Fruit fly (Drosophila melanogaster) whole organism, prepupa: ENCODE results near the gene TkR99D.
A peak's percentile ranks its signal among the peaks of the same experiment; 100 is the strongest.

Experiments used
- Blimp-1 ChIP-seq: fragments of 200-800 bp; sonication (Bioruptor generic); optimal IDR thresholded peaks from 3 replicates; lab custom pipeline; 2017; ENCODE audit warnings: missing biosample characterization, missing genetic modification characterization, mild to moderate bottlenecking, moderate library complexity, missing genetic modification reagents
- CG10631 ChIP-seq: fragments of 200-800 bp; sonication (Bioruptor generic); optimal IDR thresholded peaks from 2 replicates; lab custom pipeline; 2016; ENCODE audit warnings: missing biosample characterization, missing genetic modification characterization
- CG11294 ChIP-seq: fragments of 200-800 bp; sonication (Bioruptor generic); IDR thresholded peaks from 2 replicates; pipeline ENCODE4 v1.3.6; 2022; ENCODE audit warnings: missing biosample characterization, missing genetic modification characterization
- CG11762 ChIP-seq: fragments of 200-800 bp; sonication (Bioruptor generic); optimal IDR thresholded peaks from 3 replicates; lab custom pipeline; 2016; ENCODE audit warnings: missing biosample characterization, missing genetic modification characterization; ENCODE audit not compliant: insufficient read depth
- CG11902 ChIP-seq: fragments of 200-800 bp; sonication (Bioruptor generic); optimal IDR thresholded peaks from 3 replicates; lab custom pipeline; 2016; ENCODE audit warnings: missing biosample characterization, missing genetic modification characterization
- CG15336 ChIP-seq: fragments of 200-800 bp; sonication (Bioruptor generic); IDR thresholded peaks from 2 replicates; pipeline ENCODE4 v1.3.6; 2022; ENCODE audit warnings: missing biosample characterization, missing genetic modification characterization
- CG1621 ChIP-seq: fragments of 200-800 bp; sonication (Bioruptor generic); optimal IDR thresholded peaks from 3 replicates; lab custom pipeline; 2018; ENCODE audit warnings: missing biosample characterization, mild to moderate bottlenecking, missing genetic modification characterization
- CG3032 ChIP-seq: fragments of 200-800 bp; optimal IDR thresholded peaks from 2 replicates; lab custom pipeline; 2019; ENCODE audit warnings: missing biosample characterization, mild to moderate bottlenecking, missing genetic modification characterization, moderate library complexity
- CG31627 ChIP-seq: fragments of 200-800 bp; sonication (Bioruptor generic); optimal IDR thresholded peaks from 3 replicates; lab custom pipeline; 2016; ENCODE audit warnings: missing biosample characterization, missing genetic modification characterization
- CG32006 ChIP-seq: fragments of 200-800 bp; sonication (Bioruptor generic); optimal IDR thresholded peaks from 3 replicates; lab custom pipeline; 2017; ENCODE audit warnings: missing biosample characterization, mild to moderate bottlenecking, missing genetic modification characterization
- CG3919 ChIP-seq: fragments of 200-800 bp; sonication (Bioruptor generic); optimal IDR thresholded peaks from 3 replicates; lab custom pipeline; 2016; ENCODE audit warnings: missing biosample characterization, missing genetic modification characterization
- CG6163 ChIP-seq: fragments of 200-800 bp; sonication (Bioruptor generic); IDR thresholded peaks from 3 replicates; pipeline ENCODE4 v1.3.6; 2022; ENCODE audit warnings: missing biosample characterization, missing genetic modification characterization
- CG6276 ChIP-seq: fragments of 200-800 bp; sonication (Bioruptor generic); optimal IDR thresholded peaks from 2 replicates; lab custom pipeline; 2017; ENCODE audit warnings: missing biosample characterization, mild to moderate bottlenecking, missing genetic modification characterization
- CG6792 ChIP-seq: fragments of 200-800 bp; sonication (Bioruptor generic); optimal IDR thresholded peaks from 3 replicates; lab custom pipeline; 2016; ENCODE audit warnings: missing biosample characterization, missing genetic modification characterization
- CG6808 ChIP-seq: fragments of 200-800 bp; sonication (Bioruptor generic); optimal IDR thresholded peaks from 3 replicates; lab custom pipeline; 2017; ENCODE audit warnings: missing biosample characterization, missing genetic modification characterization, mild to moderate bottlenecking, moderate library complexity, missing genetic modification reagents
- CG6854 ChIP-seq: fragments of 200-800 bp; sonication (Bioruptor generic); optimal IDR thresholded peaks from 2 replicates; lab custom pipeline; 2017; ENCODE audit warnings: missing biosample characterization, mild to moderate bottlenecking, missing genetic modification characterization
- CG7368 ChIP-seq: fragments of 200-800 bp; sonication (Bioruptor generic); optimal IDR thresholded peaks from 3 replicates; lab custom pipeline; 2016; ENCODE audit warnings: missing biosample characterization, missing genetic modification characterization
- CG8119 ChIP-seq: fragments of 200-800 bp; sonication (Bioruptor generic); IDR thresholded peaks from 3 replicates; pipeline ENCODE4 v1.3.6; 2022; ENCODE audit warnings: missing biosample characterization, missing genetic modification characterization
- CG8632 ChIP-seq: fragments of 200-800 bp; sonication (Bioruptor generic); optimal IDR thresholded peaks from 3 replicates; lab custom pipeline; 2016; ENCODE audit warnings: missing biosample characterization, missing genetic modification characterization
- CG9139 ChIP-seq: fragments of 200-800 bp; sonication (Bioruptor generic); optimal IDR thresholded peaks from 3 replicates; lab custom pipeline; 2017; ENCODE audit warnings: missing biosample characterization, mild to moderate bottlenecking, missing genetic modification characterization
- Eip75B ChIP-seq: fragments of 200-800 bp; sonication (Bioruptor generic); optimal IDR thresholded peaks from 3 replicates; lab custom pipeline; 2016; ENCODE audit warnings: missing biosample characterization, missing genetic modification characterization
- Eip78C ChIP-seq: fragments of 200-800 bp; sonication (Bioruptor generic); peaks from one replicate; lab custom pipeline; 2016; ENCODE audit warnings: missing biosample characterization, missing genetic modification characterization
- Eip93F ChIP-seq: fragments of 200-800 bp; sonication (Bioruptor generic); optimal IDR thresholded peaks from 2 replicates; lab custom pipeline; 2016; ENCODE audit warnings: missing biosample characterization, mild to moderate bottlenecking, missing genetic modification characterization
- Ets96B ChIP-seq: fragments of 200-800 bp; optimal IDR thresholded peaks from 2 replicates; lab custom pipeline; 2019; ENCODE audit warnings: missing biosample characterization, mild to moderate bottlenecking, missing genetic modification characterization, moderate library complexity
- Gug ChIP-seq: fragments of 200-800 bp; sonication (Bioruptor generic); IDR thresholded peaks from 2 replicates; pipeline ENCODE4 v1.3.6; 2022; ENCODE audit warnings: missing biosample characterization, missing genetic modification characterization
- Hr38 ChIP-seq: sonication (Bioruptor generic); optimal IDR thresholded peaks from 2 replicates; lab custom pipeline; 2016; ENCODE audit warnings: missing biosample characterization, missing genetic modification characterization
- Hr39 ChIP-seq: fragments of 200-800 bp; sonication (Bioruptor generic); optimal IDR thresholded peaks from 2 replicates; lab custom pipeline; 2016; ENCODE audit warnings: missing biosample characterization, missing genetic modification characterization
- Hr4 ChIP-seq: fragments of 200-800 bp; sonication (Bioruptor generic); optimal IDR thresholded peaks from 3 replicates; lab custom pipeline; 2016; ENCODE audit warnings: missing biosample characterization, missing genetic modification characterization
- Met ChIP-seq: fragments of 200-800 bp; sonication (Bioruptor generic); optimal IDR thresholded peaks from 3 replicates; lab custom pipeline; 2016; ENCODE audit warnings: missing biosample characterization, missing genetic modification characterization
- OdsH ChIP-seq: fragments of 200-800 bp; sonication (Bioruptor generic); optimal IDR thresholded peaks from 3 replicates; lab custom pipeline; 2016; ENCODE audit warnings: missing biosample characterization, missing genetic modification characterization
- Sox102F ChIP-seq: fragments of 200-800 bp; sonication (Bioruptor generic); optimal IDR thresholded peaks from 2 replicates; lab custom pipeline; 2016; ENCODE audit warnings: missing biosample characterization, mild to moderate bottlenecking, missing genetic modification characterization
- Sox14 ChIP-seq: fragments of 200-800 bp; sonication (Bioruptor generic); optimal IDR thresholded peaks from 3 replicates; lab custom pipeline; 2016; ENCODE audit warnings: missing biosample characterization, missing genetic modification characterization
- Sox15 ChIP-seq: fragments of 200-800 bp; sonication (Bioruptor generic); optimal IDR thresholded peaks from 3 replicates; lab custom pipeline; 2016; ENCODE audit warnings: missing biosample characterization, missing genetic modification characterization
- achi ChIP-seq: fragments of 200-800 bp; sonication (Bioruptor generic); optimal IDR thresholded peaks from 3 replicates; lab custom pipeline; 2016; ENCODE audit warnings: missing biosample characterization, missing genetic modification characterization
- acj6 ChIP-seq: fragments of 200-800 bp; sonication (Bioruptor generic); optimal IDR thresholded peaks from 3 replicates; lab custom pipeline; 2016; ENCODE audit warnings: missing biosample characterization, missing genetic modification characterization
- cyc ChIP-seq: fragments of 200-800 bp; sonication (Bioruptor generic); optimal IDR thresholded peaks from 3 replicates; lab custom pipeline; 2016; ENCODE audit warnings: missing biosample characterization, missing genetic modification characterization
- dac ChIP-seq: fragments of 200-800 bp; sonication (Bioruptor generic); optimal IDR thresholded peaks from 2 replicates; lab custom pipeline; 2017; ENCODE audit warnings: missing biosample characterization, mild to moderate bottlenecking, missing genetic modification characterization
- dsx ChIP-seq: fragments of 200-800 bp; optimal IDR thresholded peaks from 3 replicates; lab custom pipeline; 2019; ENCODE audit warnings: missing biosample characterization, mild to moderate bottlenecking, missing genetic modification characterization, moderate library complexity; ENCODE audit not compliant: poor library complexity, severe bottlenecking
- esn ChIP-seq: fragments of 200-800 bp; sonication (Bioruptor generic); optimal IDR thresholded peaks from 2 replicates; lab custom pipeline; 2016; ENCODE audit warnings: missing biosample characterization, mild to moderate bottlenecking, missing genetic modification characterization, moderate library complexity
- fd59A ChIP-seq: fragments of 200-800 bp; sonication (Bioruptor generic); optimal IDR thresholded peaks from 2 replicates; lab custom pipeline; 2017; ENCODE audit warnings: missing biosample characterization, mild to moderate bottlenecking, missing genetic modification characterization, missing genetic modification reagents
- fd85E ChIP-seq: fragments of 200-800 bp; sonication (Bioruptor generic); optimal IDR thresholded peaks from 3 replicates; lab custom pipeline; 2016; ENCODE audit warnings: missing biosample characterization, missing genetic modification characterization
- fkh ChIP-seq: fragments of 200-800 bp; sonication (Bioruptor generic); optimal IDR thresholded peaks from 3 replicates; lab custom pipeline; 2017; ENCODE audit warnings: missing biosample characterization, mild to moderate bottlenecking, missing genetic modification characterization, moderate library complexity
- lz ChIP-seq: fragments of 200-800 bp; sonication (Bioruptor generic); optimal IDR thresholded peaks from 3 replicates; lab custom pipeline; 2016; ENCODE audit warnings: missing biosample characterization, missing genetic modification characterization
- net ChIP-seq: fragments of 200-800 bp; sonication (Bioruptor generic); optimal IDR thresholded peaks from 3 replicates; lab custom pipeline; 2016; ENCODE audit warnings: missing biosample characterization, missing genetic modification characterization
- pdm3 ChIP-seq: fragments of 200-800 bp; sonication (Bioruptor generic); optimal IDR thresholded peaks from 3 replicates; lab custom pipeline; 2016; ENCODE audit warnings: missing biosample characterization, missing genetic modification characterization
- salr ChIP-seq, 2 experiments: fragments of 200-800 bp; sonication (Bioruptor generic); optimal IDR thresholded peaks; 3 replicates each; lab custom pipeline; 2016 to 2018; ENCODE audit warnings: missing biosample characterization in 2 of 2, missing genetic modification characterization in 2 of 2, mild to moderate bottlenecking in 1 of 2
- spab ChIP-seq: fragments of 200-800 bp; sonication (Bioruptor generic); optimal IDR thresholded peaks from 2 replicates; lab custom pipeline; 2017; ENCODE audit warnings: missing biosample characterization, mild to moderate bottlenecking, missing genetic modification characterization, missing genetic modification reagents
- ss ChIP-seq, 2 experiments: fragments of 200-800 bp; sonication (Bioruptor generic); optimal IDR thresholded peaks; 2 replicates in 1 of 2; 3 replicates in 1 of 2; lab custom pipeline; 2017 to 2018; ENCODE audit warnings: mild to moderate bottlenecking in 2 of 2, missing biosample characterization in 2 of 2, missing genetic modification characterization in 2 of 2, moderate library complexity in 1 of 2
- svp ChIP-seq: fragments of 200-800 bp; sonication (Bioruptor generic); peaks from one replicate; lab custom pipeline; 2016; ENCODE audit warnings: missing biosample characterization, missing genetic modification characterization
- topi ChIP-seq: fragments of 200-800 bp; sonication (Bioruptor generic); optimal IDR thresholded peaks from 3 replicates; lab custom pipeline; 2016; ENCODE audit warnings: missing biosample characterization, missing genetic modification characterization
- vri ChIP-seq: fragments of 200-800 bp; sonication (Bioruptor generic); optimal IDR thresholded peaks from 3 replicates; lab custom pipeline; 2016; ENCODE audit warnings: missing biosample characterization, mild to moderate bottlenecking, missing genetic modification characterization

TkR99D gene

DNA sequence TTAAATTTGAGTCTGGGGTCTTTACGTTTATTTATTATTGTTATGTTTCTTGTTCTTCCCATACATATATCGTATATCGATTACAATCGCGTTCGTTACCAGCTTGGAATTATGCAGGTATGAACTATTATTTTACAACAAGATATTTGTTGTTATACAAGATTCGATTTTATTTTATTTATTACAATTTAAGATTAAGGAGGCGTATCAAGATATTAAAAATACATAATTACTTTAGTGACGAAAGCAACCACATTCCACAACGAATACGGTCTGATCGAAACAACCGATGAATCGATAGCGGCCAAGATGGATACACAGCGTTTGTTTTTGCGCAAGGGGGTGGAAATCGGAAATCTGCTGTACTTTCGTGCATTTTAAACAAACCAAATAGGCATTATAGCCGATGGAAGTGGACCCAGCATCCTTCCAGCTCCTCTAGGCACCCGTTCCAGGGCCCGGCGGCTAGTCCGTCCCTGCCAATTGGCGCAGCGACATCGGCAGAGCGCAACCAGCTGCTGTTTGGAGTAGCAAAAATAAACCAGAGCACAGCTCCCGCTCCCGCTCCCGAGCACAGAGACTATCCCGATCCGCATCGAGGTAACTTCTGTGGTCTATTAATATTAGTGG is 28.5 kb upstream of the TkR99D start, which contains the start of the genes CG15525 and CG11504:
CG15525 (minus strand) TSS at position 70 of the 630 bp plus-strand sequence.
CG11504 (plus strand) TSS at position 294 of the 630 bp plus-strand sequence.
- no peak for TF ChIP-seq topi
- no peak for TF ChIP-seq Sox102F (GFP tag; lab: Kevin White, UChicago)
- peak; percentile 38 for TF ChIP-seq CG11902 (GFP tag; lab: Kevin White, UChicago)
- peak; percentile 66 for TF ChIP-seq fkh
- TF ChIP-seq Eip78C (GFP tag; lab: Kevin White, UChicago) = peak; percentile 79
- no peak for TF ChIP-seq Hr38 (GFP tag; lab: Kevin White, UChicago)
- no peak for TF ChIP-seq dac (GFP tag; lab: Kevin White, UChicago)
- TF ChIP-seq CG8632 = no peak
- no peak for TF ChIP-seq CG6854 (GFP tag; lab: Kevin White, UChicago)
- TF ChIP-seq Eip93F (GFP tag; lab: Kevin White, UChicago) = no peak
- no peak for TF ChIP-seq CG6276 (GFP tag; lab: Kevin White, UChicago)
- TF ChIP-seq CG10631 (GFP tag; lab: Kevin White, UChicago) = no peak
- TF ChIP-seq acj6 (GFP tag; lab: Kevin White, UChicago) = no peak
- no peak for TF ChIP-seq CG3919 (GFP tag; lab: Kevin White, UChicago)
- no peak for TF ChIP-seq CG9139 (GFP tag; lab: Kevin White, UChicago)
- peak; percentile 33 for TF ChIP-seq Ets96B (tag; lab: Kevin White, UChicago)
- TF ChIP-seq CG8119 (GFP tag; lab: Robert Waterston, UW) = no peak
- TF ChIP-seq CG11294 = no peak; the same call in 1 of the 2 replicates
- TF ChIP-seq Gug (GFP tag; lab: Robert Waterston, UW) = peak; percentile 52; the same call in 1 of the 2 replicates
- TF ChIP-seq fd85E = no peak
- no peak for TF ChIP-seq CG32006 (GFP tag; lab: Kevin White, UChicago)
- TF ChIP-seq CG31627 (GFP tag; lab: Kevin White, UChicago) = peak; percentile 50
- no peak for TF ChIP-seq CG6163
- TF ChIP-seq esn (GFP tag; lab: Kevin White, UChicago) = peak; percentile 58
- no peak for TF ChIP-seq spab (GFP tag; lab: Kevin White, UChicago)
- no peak for TF ChIP-seq CG6792 (GFP tag; lab: Kevin White, UChicago)
- no peak for TF ChIP-seq fd59A (GFP tag; lab: Kevin White, UChicago)
- TF ChIP-seq Eip75B (GFP tag; lab: Kevin White, UChicago) = no peak
- TF ChIP-seq CG1621 (tag; lab: Kevin White, UChicago) = no peak
- TF ChIP-seq CG11762 = no peak
- TF ChIP-seq net (GFP tag; lab: Kevin White, UChicago) = no peak
- no peak for TF ChIP-seq achi
- peak; percentile 57 for TF ChIP-seq lz
- no peak for TF ChIP-seq Hr39
- no peak for TF ChIP-seq salr (GFP tag; optimal IDR thresholded peaks at IDR 0.05; lab: Kevin White, UChicago)
- peak; percentile 49 for TF ChIP-seq cyc
- no peak for TF ChIP-seq pdm3 (GFP tag; lab: Kevin White, UChicago)
- TF ChIP-seq CG6808 = no peak
- TF ChIP-seq Sox14 (GFP tag; lab: Kevin White, UChicago) = peak; percentile 80
- no peak for TF ChIP-seq OdsH
- no peak for TF ChIP-seq CG15336
- no peak for TF ChIP-seq Blimp-1 (GFP tag; lab: Kevin White, UChicago)
- no peak for TF ChIP-seq ss (GFP tag; optimal IDR thresholded peaks at IDR 0.05; lab: Kevin White, UChicago)
- TF ChIP-seq CG3032 (tag; lab: Kevin White, UChicago) = peak; percentile 20
- no peak for TF ChIP-seq dsx (GFP tag; lab: Kevin White, UChicago)
- no peak for TF ChIP-seq Met (GFP tag; lab: Kevin White, UChicago)
- TF ChIP-seq Sox15 = no peak
- TF ChIP-seq CG7368 (GFP tag; lab: Kevin White, UChicago) = no peak
- no peak for TF ChIP-seq Hr4 (GFP tag; lab: Kevin White, UChicago)
- TF ChIP-seq vri (GFP tag; lab: Kevin White, UChicago) = no peak
- TF ChIP-seq svp (GFP tag; lab: Kevin White, UChicago) = no peak
